Worm (Caenorhabditis elegans) whole organism, late embryonic: Measurements from ENCODE around the gene C36E6.8.
A peak's percentile ranks its signal among the peaks of the same experiment; 100 is the strongest.

ENCODE experiments used
- F13H6.1 ChIP-seq: sonication (generic microtip); optimal IDR thresholded peaks from 2 replicates; lab custom pipeline; 2016; ENCODE audit warnings: missing genetic modification characterization, missing compliant biosample characterization
- K09A11.1 ChIP-seq: sonication (generic microtip); optimal IDR thresholded peaks from 2 replicates; lab custom pipeline; 2017; ENCODE audit warnings: antibody characterized with exemption, mild to moderate bottlenecking, missing genetic modification characterization, missing compliant biosample characterization; ENCODE audit not compliant: insufficient read depth
- ama-1 ChIP-seq: fragments of 150-350 bp; optimal IDR thresholded peaks from 2 replicates; lab custom pipeline; 2014
- unc-55 ChIP-seq: sonication (generic microtip); optimal IDR thresholded peaks from 2 replicates; lab custom pipeline; 2017; ENCODE audit warnings: missing biosample characterization, missing genetic modification reagents, missing genetic modification characterization

DNA sequence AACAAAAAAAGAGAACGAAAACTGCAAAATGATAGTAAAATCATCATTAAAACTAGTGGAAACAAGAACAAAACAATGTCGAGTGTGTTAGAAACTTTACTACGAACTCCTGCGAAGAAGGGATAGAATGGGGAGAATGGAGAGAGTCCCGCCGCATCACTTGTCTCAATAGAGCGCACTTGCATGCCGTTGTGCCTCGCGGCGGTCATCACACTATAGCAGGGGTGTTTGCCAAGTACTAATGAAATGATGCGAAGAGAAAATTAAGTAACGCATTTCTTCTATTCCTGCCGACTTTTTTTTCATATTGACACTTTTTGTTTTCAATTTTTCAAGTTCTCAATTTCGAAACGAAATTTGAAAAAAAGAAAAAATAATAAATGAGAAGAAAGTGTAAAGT lies 46.3 kb upstream of the C36E6.8 start:
- TF ChIP-seq ama-1 (lab: Kevin White, UChicago): no peak
- no peak for TF ChIP-seq F13H6.1
- TF ChIP-seq unc-55 (GFP tag; lab: Kevin White, UChicago): peak; percentile 43
- TF ChIP-seq K09A11.1 (tag; lab: Kevin White, UChicago): no peak
